Worm (Caenorhabditis elegans) whole organism, young adult: ENCODE measurements around the gene W02B3.4.
A peak's percentile ranks its signal among the peaks of the same experiment; 100 is the strongest.

Experiments used
- B0261.1 ChIP-seq: sonication (generic microtip); optimal IDR thresholded peaks from 2 replicates; lab custom pipeline; 2016; ENCODE audit warnings: mild to moderate bottlenecking, missing genetic modification characterization, moderate library complexity, missing compliant biosample characterization
- C06A6.2 ChIP-seq: fragments of 200-800 bp; sonication (Bioruptor generic); conservative IDR thresholded peaks from 2 replicates; pipeline ENCODE4 v1.3.6; 2022; ENCODE audit warnings: missing genetic modification characterization, missing compliant biosample characterization
- F10E7.11 ChIP-seq: sonication (generic microtip); optimal IDR thresholded peaks from 2 replicates; lab custom pipeline; 2017; ENCODE audit warnings: mild to moderate bottlenecking, missing genetic modification characterization, moderate library complexity, missing compliant biosample characterization
- F23B12.7 ChIP-seq: sonication (generic microtip); optimal IDR thresholded peaks from 2 replicates; lab custom pipeline; 2017; ENCODE audit warnings: missing genetic modification characterization, mild to moderate bottlenecking, missing compliant biosample characterization, antibody characterized with exemption, moderate library complexity; ENCODE audit not compliant: insufficient read depth
- F37B4.10 ChIP-seq: fragments of 200-800 bp; sonication (Bioruptor generic); IDR thresholded peaks from 2 replicates; pipeline ENCODE4 v1.3.6; 2022; ENCODE audit warnings: missing genetic modification characterization, missing compliant biosample characterization
- F55B11.4 ChIP-seq: sonication (generic microtip); optimal IDR thresholded peaks from 2 replicates; lab custom pipeline; 2016; ENCODE audit warnings: missing compliant biosample characterization, missing genetic modification characterization, borderline replicate concordance; ENCODE audit not compliant: insufficient read depth
- K11D2.4 ChIP-seq: fragments of 200-800 bp; sonication (Bioruptor generic); IDR thresholded peaks from 2 replicates; pipeline ENCODE4 v1.3.6; 2022; ENCODE audit warnings: missing genetic modification reagents, missing genetic modification characterization, missing compliant biosample characterization
- T07F8.4 ChIP-seq: sonication (generic microtip); optimal IDR thresholded peaks from 2 replicates; lab custom pipeline; 2016; ENCODE audit warnings: mild to moderate bottlenecking, missing genetic modification characterization, moderate library complexity, missing compliant biosample characterization
- T26A5.8 ChIP-seq: sonication (generic microtip); optimal IDR thresholded peaks from 2 replicates; lab custom pipeline; 2016; ENCODE audit warnings: missing genetic modification characterization, missing compliant biosample characterization
- Y56A3A.18 ChIP-seq: fragments of 200-800 bp; sonication (Bioruptor generic); IDR thresholded peaks from 2 replicates; pipeline ENCODE4 v1.3.6; 2022; ENCODE audit warnings: missing genetic modification reagents, missing genetic modification characterization, missing compliant biosample characterization
- Y79H2A.3 ChIP-seq: fragments of 200-800 bp; sonication (Bioruptor generic); conservative IDR thresholded peaks from 2 replicates; pipeline ENCODE4 v1.3.6; 2022; ENCODE audit warnings: missing genetic modification reagents, missing genetic modification characterization, missing compliant biosample characterization
- attf-3 ChIP-seq: fragments of 200-800 bp; sonication (Bioruptor generic); conservative IDR thresholded peaks from 2 replicates; pipeline ENCODE4 v1.3.6; 2022; ENCODE audit warnings: missing genetic modification reagents, missing genetic modification characterization, missing compliant biosample characterization
- attf-6 ChIP-seq: fragments of 200-800 bp; sonication (Bioruptor generic); IDR thresholded peaks from 2 replicates; pipeline ENCODE4 v1.3.6; 2022; ENCODE audit warnings: missing genetic modification reagents, missing genetic modification characterization, missing compliant biosample characterization
- bed-2 ChIP-seq: fragments of 200-800 bp; sonication (Bioruptor generic); IDR thresholded peaks from 2 replicates; pipeline ENCODE4 v1.3.6; 2022; ENCODE audit warnings: missing genetic modification reagents, missing genetic modification characterization, missing compliant biosample characterization
- chd-7 ChIP-seq: sonication (generic microtip); optimal IDR thresholded peaks from 2 replicates; lab custom pipeline; 2016; ENCODE audit warnings: mild to moderate bottlenecking, missing genetic modification characterization, moderate library complexity, missing compliant biosample characterization
- dox-1 ChIP-seq: fragments of 200-800 bp; sonication (Bioruptor generic); IDR thresholded peaks from 2 replicates; pipeline ENCODE4 v1.3.6; 2022; ENCODE audit warnings: missing genetic modification reagents, missing genetic modification characterization, missing compliant biosample characterization
- egl-44 ChIP-seq: fragments of 200-800 bp; sonication (Bioruptor generic); IDR thresholded peaks from 2 replicates; pipeline ENCODE4 v1.3.6; 2022; ENCODE audit warnings: missing genetic modification reagents, missing genetic modification characterization, missing compliant biosample characterization
- fkh-3 ChIP-seq: sonication (generic microtip); optimal IDR thresholded peaks from 2 replicates; lab custom pipeline; 2016; ENCODE audit warnings: mild to moderate bottlenecking, missing genetic modification characterization, missing compliant biosample characterization
- gei-17 ChIP-seq: fragments of 200-800 bp; sonication (Bioruptor generic); optimal IDR thresholded peaks from 2 replicates; lab custom pipeline; 2018; ENCODE audit warnings: mild to moderate bottlenecking, missing genetic modification characterization, missing compliant biosample characterization
- hmg-1.2 ChIP-seq: fragments of 200-800 bp; sonication (Bioruptor generic); IDR thresholded peaks from 2 replicates; pipeline ENCODE4 v1.3.6; 2022; ENCODE audit warnings: missing genetic modification reagents, missing genetic modification characterization, missing compliant biosample characterization
- hmg-20 ChIP-seq: fragments of 200-800 bp; sonication (Bioruptor generic); IDR thresholded peaks from 2 replicates; pipeline ENCODE4 v1.3.6; 2022; ENCODE audit warnings: missing genetic modification reagents, missing genetic modification characterization, missing compliant biosample characterization
- hsf-1 ChIP-seq: fragments of 200-800 bp; sonication (Bioruptor generic); IDR thresholded peaks from 2 replicates; pipeline ENCODE4 v1.3.6; 2022; ENCODE audit warnings: missing genetic modification reagents, missing genetic modification characterization, missing compliant biosample characterization
- lin-35 ChIP-seq, 3 experiments: fragments of 150-350 bp in 2 of 3; sonication (generic microtip) in 1 of 3; optimal IDR thresholded peaks; 2 replicates each; lab custom pipeline; 2014 to 2018; ENCODE audit warnings: missing biosample characterization in 3 of 3, missing genetic modification characterization in 3 of 3, missing genetic modification reagents in 3 of 3
- lin-40 ChIP-seq: sonication (generic microtip); optimal IDR thresholded peaks from 2 replicates; lab custom pipeline; 2016; ENCODE audit warnings: missing genetic modification characterization, mild to moderate bottlenecking, missing compliant biosample characterization, missing genotype, missing genetic modification reagents
- lir-1 ChIP-seq: fragments of 200-800 bp; sonication (Bioruptor generic); conservative IDR thresholded peaks from 2 replicates; pipeline ENCODE4 v1.3.6; 2022; ENCODE audit warnings: missing genetic modification reagents, missing genetic modification characterization, missing compliant biosample characterization
- lsl-1 ChIP-seq: fragments of 200-800 bp; sonication (Bioruptor generic); optimal IDR thresholded peaks from 2 replicates; lab custom pipeline; 2018; ENCODE audit warnings: mild to moderate bottlenecking, missing genetic modification characterization, moderate library complexity, missing compliant biosample characterization
- mcd-1 ChIP-seq: fragments of 200-800 bp; sonication (Bioruptor generic); IDR thresholded peaks from 2 replicates; pipeline ENCODE4 v1.3.6; 2022; ENCODE audit warnings: missing genetic modification reagents, missing genetic modification characterization, missing compliant biosample characterization
- mel-28 ChIP-seq: sonication (generic microtip); optimal IDR thresholded peaks from 2 replicates; lab custom pipeline; 2016; ENCODE audit warnings: borderline replicate concordance, mild to moderate bottlenecking, missing genetic modification characterization, missing compliant biosample characterization
- mxl-1 ChIP-seq: sonication (generic microtip); optimal IDR thresholded peaks from 2 replicates; lab custom pipeline; 2016; ENCODE audit warnings: missing genetic modification characterization, missing compliant biosample characterization
- nhr-120 ChIP-seq: fragments of 200-800 bp; sonication (Bioruptor generic); IDR thresholded peaks from 2 replicates; pipeline ENCODE4 v1.3.6; 2022; ENCODE audit warnings: missing genetic modification characterization, missing compliant biosample characterization
- nhr-179 ChIP-seq: sonication (generic microtip); optimal IDR thresholded peaks from 2 replicates; lab custom pipeline; 2016; ENCODE audit warnings: mild to moderate bottlenecking, missing genetic modification characterization, missing compliant biosample characterization
- nhr-27 ChIP-seq: fragments of 200-800 bp; sonication (Bioruptor generic); optimal IDR thresholded peaks from 2 replicates; lab custom pipeline; 2018; ENCODE audit warnings: mild to moderate bottlenecking, missing genetic modification characterization, moderate library complexity, missing compliant biosample characterization
- nhr-80 ChIP-seq: sonication (generic microtip); optimal IDR thresholded peaks from 2 replicates; lab custom pipeline; 2016; ENCODE audit warnings: missing genetic modification characterization, missing compliant biosample characterization
- pbrm-1 ChIP-seq: fragments of 200-800 bp; sonication (Bioruptor generic); IDR thresholded peaks from 2 replicates; pipeline ENCODE4 v1.3.6; 2022; ENCODE audit warnings: missing genetic modification reagents, missing genetic modification characterization, missing compliant biosample characterization
- pha-4 ChIP-seq: fragments of 150-350 bp; sonication (generic microtip); optimal IDR thresholded peaks from 2 replicates; lab custom pipeline; 2014; ENCODE audit warnings: missing biosample characterization, missing genetic modification reagents, missing genetic modification characterization
- repo-1 ChIP-seq: sonication (generic microtip); optimal IDR thresholded peaks from 2 replicates; lab custom pipeline; 2017; ENCODE audit warnings: mild to moderate bottlenecking, missing genetic modification characterization, missing compliant biosample characterization
- sea-2 ChIP-seq: fragments of 200-800 bp; sonication (Bioruptor generic); IDR thresholded peaks from 2 replicates; pipeline ENCODE4 v1.3.6; 2022; ENCODE audit warnings: missing genetic modification characterization, missing compliant biosample characterization
- snpc-1.1 ChIP-seq: sonication (generic microtip); optimal IDR thresholded peaks from 2 replicates; lab custom pipeline; 2017; ENCODE audit warnings: missing genetic modification characterization, mild to moderate bottlenecking, missing compliant biosample characterization, antibody characterized with exemption, moderate library complexity, missing genotype, missing genetic modification reagents; ENCODE audit not compliant: insufficient read depth
- snpc-1.3 ChIP-seq: sonication (generic microtip); optimal IDR thresholded peaks from 2 replicates; lab custom pipeline; 2017; ENCODE audit warnings: missing genetic modification characterization, mild to moderate bottlenecking, missing compliant biosample characterization, antibody characterized with exemption, moderate library complexity, missing genotype, missing genetic modification reagents; ENCODE audit not compliant: insufficient read depth
- snpc-3.4 ChIP-seq: sonication (generic microtip); optimal IDR thresholded peaks from 2 replicates; lab custom pipeline; 2017; ENCODE audit warnings: missing genetic modification characterization, mild to moderate bottlenecking, missing compliant biosample characterization, antibody characterized with exemption, moderate library complexity, missing genotype, missing genetic modification reagents
- somi-1 ChIP-seq: fragments of 200-800 bp; sonication (Bioruptor generic); optimal IDR thresholded peaks from 2 replicates; lab custom pipeline; 2018; ENCODE audit warnings: mild to moderate bottlenecking, missing genetic modification characterization, missing compliant biosample characterization
- unc-130 ChIP-seq: sonication (generic microtip); optimal IDR thresholded peaks from 2 replicates; lab custom pipeline; 2016; ENCODE audit warnings: missing genetic modification reagents, missing genetic modification characterization, missing compliant biosample characterization
- ztf-22 ChIP-seq: fragments of 200-800 bp; sonication (Bioruptor generic); optimal IDR thresholded peaks from 2 replicates; lab custom pipeline; 2018; ENCODE audit warnings: mild to moderate bottlenecking, missing genetic modification characterization, moderate library complexity, missing compliant biosample characterization
- ztf-6 ChIP-seq: fragments of 200-800 bp; sonication (Bioruptor generic); IDR thresholded peaks from 2 replicates; pipeline ENCODE4 v1.3.6; 2022; ENCODE audit warnings: missing genetic modification reagents, missing genetic modification characterization, missing compliant biosample characterization

The W02B3.4 gene

DNA sequence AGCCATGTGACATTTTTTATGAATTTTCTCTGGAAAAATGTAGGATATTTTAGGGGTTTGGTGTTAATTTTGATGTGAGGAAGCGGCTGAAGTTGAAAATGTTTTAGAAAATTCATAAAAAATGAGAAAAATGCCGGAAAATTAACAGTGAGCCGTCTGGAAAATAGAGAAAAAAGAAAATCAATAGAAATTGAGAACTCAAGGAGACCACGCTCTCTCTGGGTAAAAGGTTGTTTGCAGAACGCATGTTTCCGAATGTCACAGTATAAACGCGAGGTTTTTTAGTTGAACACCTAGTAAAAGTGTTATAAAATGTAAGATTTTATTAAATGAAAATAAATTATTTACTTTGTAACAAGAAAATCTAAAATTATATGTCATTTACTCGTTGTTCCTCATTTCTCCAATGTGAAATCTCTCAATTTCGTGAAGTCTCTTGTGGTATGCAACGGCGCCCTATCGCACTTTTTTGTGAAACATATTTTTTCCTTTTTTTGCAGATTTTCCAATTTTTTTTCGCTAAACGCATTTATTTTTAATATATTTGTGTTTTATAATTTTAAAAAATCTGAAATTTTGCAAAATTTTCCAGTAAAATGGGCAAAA is 42.9 kb downstream of the W02B3.4 start, which contains the start of the genes tag-266 and tag-267 (continued):
- TF ChIP-seq nhr-80 (tag; lab: Kevin White, UChicago) (peak; percentile 12), F10E7.11 (tag; lab: Kevin White, UChicago) (no peak), mcd-1 (peak; percentile 90), lsl-1 (GFP tag; lab: Kevin White, UChicago) (peak; percentile 47), F23B12.7 (tag; lab: Kevin White, UChicago) (no peak), snpc-1.1 (tag; lab: Kevin White, UChicago) (no peak), snpc-3.4 (tag; lab: Kevin White, UChicago) (no peak), lir-1 (GFP tag; lab: Robert Waterston, UW) (no peak), hmg-1.2 (GFP tag; lab: Robert Waterston, UW) (peak; percentile 30; the same call in 1 of the 2 replicates), K11D2.4 (no peak), egl-44 (no peak), attf-3 (GFP tag; lab: Robert Waterston, UW) (no peak), hsf-1 (GFP tag; lab: Robert Waterston, UW) (no peak), pbrm-1 (no peak), nhr-27 (no peak), F37B4.10 (no peak), gei-17 (GFP tag; lab: Kevin White, UChicago) (no peak), T26A5.8 (tag; lab: Kevin White, UChicago) (no peak), repo-1 (tag; lab: Kevin White, UChicago) (no peak), mxl-1 (no peak), B0261.1 (peak; percentile 6), nhr-120 (GFP tag; lab: Robert Waterston, UW) (no peak), hmg-20 (GFP tag; lab: Robert Waterston, UW) (no peak), attf-6 (GFP tag; lab: Robert Waterston, UW) (no peak), Y56A3A.18 (GFP tag; lab: Robert Waterston, UW) (no peak), ztf-22 (GFP tag; lab: Kevin White, UChicago) (no peak), bed-2 (GFP tag; lab: Robert Waterston, UW) (0 out of 2 replicates have a peak, but pooled peaks have one; percentile 17), unc-130 (peak; percentile 59), fkh-3 (tag; lab: Kevin White, UChicago) (no peak), F55B11.4 (no peak)

DNA sequence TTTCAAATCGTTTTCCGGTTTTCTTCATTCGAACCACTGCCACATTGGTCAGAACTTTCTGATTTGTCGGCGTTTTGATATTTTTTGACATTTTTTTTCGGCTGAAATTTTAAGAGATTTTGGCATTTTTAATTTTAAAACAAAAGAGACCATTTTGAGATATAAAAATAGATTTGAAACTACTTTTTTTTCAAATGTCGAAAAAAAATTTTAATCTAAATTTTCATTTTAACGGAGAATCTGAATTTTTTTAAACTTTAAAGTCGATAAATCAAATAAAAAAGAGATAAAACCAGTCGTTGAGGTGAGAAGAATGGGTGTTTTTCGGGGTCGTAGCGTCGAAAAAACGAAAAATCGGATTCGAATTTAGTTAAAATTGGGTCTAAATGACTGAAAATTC is 44.9 kb downstream of the W02B3.4 start, which contains the start of gene sbds-1:
sbds-1 (minus strand) TSS at position 101 of the 400 bp plus-strand sequence.
- TF ChIP-seq snpc-3.4 (tag; lab: Kevin White, UChicago) (no peak), chd-7 (tag; lab: Kevin White, UChicago) (no peak), hmg-1.2 (GFP tag; lab: Robert Waterston, UW) (no peak), lin-40 (tag; lab: Kevin White, UChicago) (no peak), T07F8.4 (tag; lab: Kevin White, UChicago) (no peak), nhr-27 (no peak), nhr-120 (GFP tag; lab: Robert Waterston, UW) (no peak), lin-35 (GFP tag; optimal IDR thresholded peaks at IDR 0.05; lab: Kevin White, UChicago) (no peak), snpc-1.3 (tag; lab: Kevin White, UChicago) (no peak)

- TF ChIP-seq egl-44 = no peak
- no peak for TF ChIP-seq pha-4 (tag; lab: Kevin White, UChicago)
- TF ChIP-seq lir-1 (GFP tag; lab: Robert Waterston, UW) = no peak
- TF ChIP-seq Y79H2A.3 = no peak
- TF ChIP-seq C06A6.2 (GFP tag; lab: Robert Waterston, UW) = no peak
- no peak for TF ChIP-seq chd-7 (tag; lab: Kevin White, UChicago)
- TF ChIP-seq snpc-1.3 (tag; lab: Kevin White, UChicago) = no peak
- TF ChIP-seq mel-28 (tag; lab: Kevin White, UChicago) = no peak
- no peak for TF ChIP-seq dox-1 (GFP tag; lab: Robert Waterston, UW)
- TF ChIP-seq ztf-6 (GFP tag; lab: Robert Waterston, UW) = no peak
- no peak for TF ChIP-seq sea-2 (GFP tag; lab: Robert Waterston, UW)
- no peak for TF ChIP-seq somi-1
- TF ChIP-seq nhr-179 (tag; lab: Kevin White, UChicago) = no peak
Measured at ce11 chrIII:636067-636466, 47.2 kb downstream of the W02B3.4 start, which contains the start of gene T19C3.7. Gene T19C3.7, minus strand, starts transcription at chrIII:636167.
